Worm (Caenorhabditis elegans): ENCODE results near the gene col-156.
A peak's percentile ranks its signal among the peaks of the same experiment; 100 is the strongest.
"Not testable (repeated sequence)": the region's sequence is repeated elsewhere in the genome, so short reads cannot be mapped to it uniquely, and the experiment has no call there.

Gene col-156

DNA sequence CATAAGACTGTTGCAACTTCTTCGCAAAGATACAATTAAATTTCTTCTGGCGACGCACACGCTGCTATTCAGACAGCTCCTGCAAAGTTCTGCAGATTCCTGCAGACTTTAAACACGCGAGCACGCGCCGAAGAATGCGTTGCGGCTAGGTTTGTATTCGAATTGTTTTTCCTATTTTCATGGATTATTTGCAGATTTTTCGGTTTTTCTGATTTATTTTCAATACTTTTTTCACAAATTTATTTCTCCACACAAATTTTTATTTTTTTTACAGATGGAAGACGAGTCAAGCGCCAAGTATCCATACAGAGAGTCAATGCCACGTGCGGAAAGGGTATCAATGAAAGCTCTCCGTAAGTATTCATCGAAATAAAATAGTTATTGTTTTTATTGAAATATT lies 25.5 kb upstream of the col-156 start, which contains the start of gene T11F9.7:
Gene T11F9.7, plus strand, starts transcription at position 301 of the 400 bp plus-strand sequence.
- not testable (repeated sequence) for TF ChIP-seq nfya-1, pha-2, odd-2 (tag; optimal IDR thresholded peaks at IDR 0.05)

DNA sequence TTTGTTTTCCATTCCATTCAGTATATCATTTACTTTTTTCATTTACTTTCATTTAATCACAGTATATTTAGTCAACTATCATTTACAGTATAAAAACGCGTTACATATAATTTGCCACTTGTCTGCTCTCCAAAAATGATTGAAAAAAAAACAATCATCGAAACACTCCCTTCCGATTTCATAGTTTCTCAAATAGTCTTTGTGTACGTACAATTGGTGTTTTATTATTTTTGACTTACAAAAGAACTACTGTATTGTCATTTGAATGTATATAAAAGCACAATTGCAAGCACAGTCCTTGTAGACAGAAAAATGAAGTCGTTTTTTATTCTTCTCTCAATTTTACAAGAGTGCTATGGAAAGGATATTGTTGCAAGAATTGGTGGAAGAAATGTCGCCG lies 24.2 kb upstream of the col-156 start, which contains the start of gene nas-22:
Gene nas-22, plus strand, starts transcription at position 301 of the 400 bp plus-strand sequence.
- TF ChIP-seq lin-11 (tag; optimal IDR thresholded peaks at IDR 0.05) (no peak), ceh-6 (GFP tag; optimal IDR thresholded peaks at IDR 0.05) (no peak), che-1 (tag; optimal IDR thresholded peaks at IDR 0.05) (no peak), pros-1 (tag; optimal IDR thresholded peaks at IDR 0.05) (no peak), pha-2 (tag; optimal IDR thresholded peaks at IDR 0.05) (no peak), ceh-18 (tag; optimal IDR thresholded peaks at IDR 0.05) (no peak), pat-9 (tag; optimal IDR thresholded peaks at IDR 0.05) (no peak), pag-3 (tag; optimal IDR thresholded peaks at IDR 0.05; ENCODE audit: borderline replicate concordance) (no peak), hlh-6 (tag; optimal IDR thresholded peaks at IDR 0.05) (no peak), ceh-31 (tag; optimal IDR thresholded peaks at IDR 0.05) (no peak)

DNA sequence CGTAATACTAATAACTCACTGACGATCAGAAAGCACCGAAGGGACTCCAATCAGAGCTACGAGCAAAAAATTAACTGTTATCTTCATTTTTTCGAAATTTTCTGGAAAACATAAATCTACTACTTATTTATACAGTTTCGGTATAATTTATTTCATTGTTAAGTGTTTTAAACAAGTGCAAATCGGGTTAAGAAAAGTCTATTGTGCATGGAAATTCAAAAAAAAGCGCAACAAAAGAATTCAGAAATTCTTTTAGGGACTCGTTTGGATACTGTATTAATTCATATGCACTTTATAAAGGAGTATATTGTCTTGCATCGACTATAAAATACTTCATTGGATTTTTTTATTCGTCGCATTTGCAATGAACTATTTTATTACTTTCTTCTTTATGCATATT lies 22.1 kb upstream of the col-156 start, which contains the start of the genes nas-20 and nas-21:
Gene nas-20, minus strand, starts transcription at position 101 of the 400 bp plus-strand sequence.
Gene nas-21, plus strand, starts transcription at position 356 of the 400 bp plus-strand sequence.
- TF ChIP-seq nfya-1 (tag; optimal IDR thresholded peaks at IDR 0.05), result no peak
- TF ChIP-seq F13H6.1 (tag; optimal IDR thresholded peaks at IDR 0.05), result no peak
- no peak for TF ChIP-seq K09A11.1 (tag; optimal IDR thresholded peaks at IDR 0.05; ENCODE audit: insufficient read depth)
- TF ChIP-seq eyg-1 (tag; optimal IDR thresholded peaks at IDR 0.05), result no peak
- no peak for TF ChIP-seq pag-3 (tag; optimal IDR thresholded peaks at IDR 0.05; ENCODE audit: borderline replicate concordance)
- TF ChIP-seq elt-2 (tag; optimal IDR thresholded peaks at IDR 0.05), result no peak
- TF ChIP-seq fax-1 (tag; optimal IDR thresholded peaks at IDR 0.05), result no peak
- no peak for TF ChIP-seq tbx-2 (tag; optimal IDR thresholded peaks at IDR 0.05)
- TF ChIP-seq ceh-30 (tag; optimal IDR thresholded peaks at IDR 0.05), result no peak
- no peak for TF ChIP-seq che-1 (tag; optimal IDR thresholded peaks at IDR 0.05)

DNA sequence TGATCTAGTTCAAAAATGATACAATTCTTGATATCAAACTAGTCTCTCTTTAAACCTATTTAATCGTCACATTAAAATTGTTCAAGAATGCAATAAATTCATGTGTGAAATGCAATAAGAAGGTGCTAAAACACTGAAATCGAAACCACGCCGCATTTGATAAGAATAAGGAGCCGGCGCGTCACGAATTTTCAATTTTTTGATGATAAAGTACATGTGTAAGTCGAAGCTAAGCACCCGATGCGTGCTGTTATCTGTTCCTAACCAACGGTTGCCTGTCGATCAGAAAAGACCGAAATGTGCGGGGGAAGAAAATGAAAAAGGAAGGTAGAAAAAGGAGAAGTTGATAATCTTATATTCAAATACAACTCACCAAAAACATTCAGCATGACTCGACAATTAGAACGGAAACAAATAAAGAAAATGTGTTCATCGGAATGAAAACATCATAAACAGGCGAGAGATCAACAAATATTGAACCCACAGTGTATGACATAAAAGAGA lies 20.1 kb upstream of the col-156 start, which contains the start of gene aat-6:
Gene aat-6, minus strand, starts transcription at position 454 of the 504 bp plus-strand sequence.
- TF ChIP-seq pat-9 (tag; optimal IDR thresholded peaks at IDR 0.05) (no peak), unc-42 (tag; optimal IDR thresholded peaks at IDR 0.05) (no peak), madf-2 (tag; optimal IDR thresholded peaks at IDR 0.05) (no peak), hlh-15 (tag; optimal IDR thresholded peaks at IDR 0.05) (no peak), unc-86 (tag; optimal IDR thresholded peaks at IDR 0.05) (no peak), hlh-13 (GFP tag; optimal IDR thresholded peaks at IDR 0.05) (no peak), rnt-1 (tag; optimal IDR thresholded peaks at IDR 0.05) (no peak), ceh-19 (GFP tag; optimal IDR thresholded peaks at IDR 0.05) (no peak), sdc-2 (tag; optimal IDR thresholded peaks at IDR 0.05) (no peak), zip-5 (tag; optimal IDR thresholded peaks at IDR 0.05) (no peak), fkh-10 (GFP tag; optimal IDR thresholded peaks at IDR 0.05) (no peak), ceh-14 (tag; optimal IDR thresholded peaks at IDR 0.05) (no peak), sox-4 (tag; optimal IDR thresholded peaks at IDR 0.05) (no peak), Y22D7AL.16 (tag; optimal IDR thresholded peaks at IDR 0.05) (no peak), F13H6.1 (tag; optimal IDR thresholded peaks at IDR 0.05) (no peak), ttx-3 (tag; optimal IDR thresholded peaks at IDR 0.05) (no peak), nhr-11 (tag; optimal IDR thresholded peaks at IDR 0.05) (no peak)

DNA sequence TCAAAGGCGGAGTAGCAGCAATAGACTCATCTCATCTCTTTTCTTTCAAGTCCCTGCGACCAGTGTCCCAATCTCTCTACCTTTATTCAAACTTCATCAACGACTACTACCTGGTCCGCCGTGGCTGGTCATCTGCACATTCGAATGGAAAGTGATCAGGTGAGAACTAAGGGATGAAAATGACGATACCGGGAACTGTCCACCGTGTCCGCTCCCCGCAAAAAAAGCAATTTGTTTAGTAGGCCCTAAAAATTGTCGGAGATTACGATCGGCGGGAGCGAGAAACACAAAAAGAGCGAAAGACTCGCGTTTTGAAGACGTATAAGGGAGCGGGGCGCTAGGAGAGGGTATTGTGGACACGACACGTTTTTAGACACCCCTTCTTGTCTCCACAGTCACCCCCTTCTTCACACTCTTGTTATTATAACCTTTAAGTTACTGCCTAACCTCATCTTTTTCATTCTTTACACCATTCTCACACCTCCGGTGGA lies 12.9 kb upstream of the col-156 start, which contains the start of gene zipt-16:
Gene zipt-16, plus strand, starts transcription at position 51 of the 491 bp plus-strand sequence.
- no peak for TF ChIP-seq ceh-45 (GFP tag; IDR thresholded peaks at IDR 0.05)
- peak; percentile 2 for TF ChIP-seq elt-4 (tag; optimal IDR thresholded peaks at IDR 0.05)
- TF ChIP-seq ceh-9 (tag; optimal IDR thresholded peaks at IDR 0.05), result no peak

Measured in whole organism, late embryonic.